ENCODE assay signal across 1 worm cellular context in the genomic region with DNA sequence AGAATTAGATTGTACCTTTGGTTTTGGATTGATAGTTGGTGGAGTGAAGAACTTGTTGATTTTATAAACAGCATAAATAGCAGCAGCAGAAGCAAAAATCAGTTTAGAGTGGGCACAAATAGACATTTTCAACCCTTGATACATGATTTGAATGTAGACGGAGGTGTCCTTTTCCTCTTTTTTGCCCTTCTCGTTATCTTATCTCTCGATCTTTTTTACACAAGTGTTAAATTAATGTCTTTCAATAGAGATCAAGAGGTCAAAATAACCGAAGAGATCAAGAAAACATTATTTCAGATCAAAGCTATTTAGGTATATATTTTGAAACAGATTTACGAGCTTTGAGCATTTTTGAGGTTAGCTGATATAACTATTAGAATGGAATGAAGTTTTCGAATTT.
TF ChIP-seq lines count a peak whose summit lies in the region.

Gene cdr-7, minus strand, starts transcription at position 205 of the 400 bp plus-strand sequence.

TF ChIP-seq in whole organism, L1 larva, 84 proteins besides CTCF, POLR2A, EP300 and RAD21 (continued from another document):
- TF ChIP-seq ceh-90 (tag; optimal IDR thresholded peaks at IDR 0.05; lab: Kevin White, UChicago) (no peak), unc-62 (GFP tag; optimal IDR thresholded peaks at IDR 0.05; lab: Kevin White, UChicago) (no peak), unc-86 (tag; optimal IDR thresholded peaks at IDR 0.05; lab: Kevin White, UChicago) (no peak), aly-2 (tag; optimal IDR thresholded peaks at IDR 0.05; lab: Kevin White, UChicago) (no peak), nhr-71 (tag; optimal IDR thresholded peaks at IDR 0.05; lab: Kevin White, UChicago) (no peak), nhr-85 (tag; lab: Kevin White, UChicago) (peak; percentile 86), ztf-11 (tag; optimal IDR thresholded peaks at IDR 0.05; lab: Kevin White, UChicago) (no peak), tlp-1 (tag; optimal IDR thresholded peaks at IDR 0.05; lab: Kevin White, UChicago) (no peak), aha-1 (tag; optimal IDR thresholded peaks at IDR 0.05; lab: Kevin White, UChicago) (no peak), elt-3 (tag; optimal IDR thresholded peaks at IDR 0.05; lab: Kevin White, UChicago) (peak in 3 of 6 experiments; percentile 7 to 80 (median 67)), mef-2 (tag; optimal IDR thresholded peaks at IDR 0.05; lab: Kevin White, UChicago) (no peak)
TF ChIP-seq in whole organism, L1 larva: peak in this region for 4.
